Fruit fly (Drosophila melanogaster) whole organism, embryonic: ENCODE data around the gene CG14082.

ENCODE experiments used
- Atf6 ChIP-seq: fragments of 200-800 bp; sonication (Bioruptor generic); IDR thresholded peaks from 2 replicates; pipeline ENCODE4 v1.3.6; 2022; ENCODE audit warnings: missing biosample characterization, missing genetic modification characterization
- Awh ChIP-seq: fragments of 200-800 bp; sonication (Bioruptor generic); IDR thresholded peaks from 2 replicates; pipeline ENCODE4, ENCODE4 v1.3.6; 2022; ENCODE audit warnings: missing biosample characterization, missing genetic modification characterization
- BtbVII ChIP-seq: fragments of 200-800 bp; sonication (Bioruptor generic); optimal IDR thresholded peaks from 3 replicates; lab custom pipeline; 2017; ENCODE audit warnings: missing biosample characterization, mild to moderate bottlenecking, missing genetic modification characterization
- Bteb2 ChIP-seq: fragments of 200-800 bp; sonication (Bioruptor generic); optimal IDR thresholded peaks from 2 replicates; lab custom pipeline; 2016; ENCODE audit warnings: missing biosample characterization, missing genetic modification characterization
- CG10959 ChIP-seq: fragments of 200-800 bp; sonication (Bioruptor generic); IDR thresholded peaks from 2 replicates; pipeline ENCODE4 v1.3.6; 2022; ENCODE audit warnings: missing biosample characterization, missing genetic modification characterization
- CG13123 ChIP-seq: fragments of 200-800 bp; sonication (Bioruptor generic); optimal IDR thresholded peaks from 2 replicates; lab custom pipeline; 2016; ENCODE audit warnings: missing biosample characterization, missing genetic modification characterization
- CG15269 ChIP-seq: fragments of 200-800 bp; sonication (Bioruptor generic); optimal IDR thresholded peaks from 2 replicates; lab custom pipeline; 2018; ENCODE audit warnings: missing biosample characterization, mild to moderate bottlenecking, missing genetic modification characterization, moderate library complexity
- CG15479 ChIP-seq: fragments of 200-800 bp; sonication (Bioruptor generic); optimal IDR thresholded peaks from 3 replicates; lab custom pipeline; 2019; ENCODE audit warnings: missing biosample characterization, mild to moderate bottlenecking, missing genetic modification characterization, moderate library complexity
- CG16815 ChIP-seq: fragments of 200-800 bp; sonication (Bioruptor generic); optimal IDR thresholded peaks from 3 replicates; lab custom pipeline; 2017; ENCODE audit warnings: missing biosample characterization, mild to moderate bottlenecking, missing genetic modification characterization
- CG17328 ChIP-seq: fragments of 200-800 bp; sonication (Bioruptor generic); IDR thresholded peaks from 2 replicates; pipeline ENCODE4 v1.3.6; 2022; ENCODE audit warnings: missing biosample characterization, missing genetic modification characterization
- CG17359 ChIP-seq: fragments of 200-800 bp; sonication (Bioruptor generic); optimal IDR thresholded peaks from 3 replicates; lab custom pipeline; 2018; ENCODE audit warnings: missing biosample characterization, mild to moderate bottlenecking, missing genetic modification characterization, moderate library complexity
- CG2712 ChIP-seq: fragments of 200-800 bp; optimal IDR thresholded peaks from 3 replicates; lab custom pipeline; 2019; ENCODE audit warnings: missing biosample characterization, mild to moderate bottlenecking, missing genetic modification characterization, moderate library complexity
- CG3995 ChIP-seq: fragments of 200-800 bp; sonication (Bioruptor generic); optimal IDR thresholded peaks from 3 replicates; lab custom pipeline; 2016; ENCODE audit warnings: missing biosample characterization, missing genetic modification characterization
- CG4404 ChIP-seq: fragments of 200-800 bp; sonication (Bioruptor generic); IDR thresholded peaks from 2 replicates; pipeline ENCODE4 v1.3.6; 2022; ENCODE audit warnings: missing biosample characterization, missing genetic modification characterization
- CG4424 ChIP-seq: fragments of 200-800 bp; sonication (Bioruptor generic); optimal IDR thresholded peaks from 3 replicates; lab custom pipeline; 2016; ENCODE audit warnings: missing biosample characterization, missing genetic modification characterization
- CG4617 ChIP-seq: fragments of 200-800 bp; sonication (Bioruptor generic); optimal IDR thresholded peaks from 3 replicates; lab custom pipeline; 2016; ENCODE audit warnings: missing biosample characterization, missing genetic modification characterization, borderline replicate concordance
- CG6813 ChIP-seq: fragments of 200-800 bp; sonication (Bioruptor generic); optimal IDR thresholded peaks from 2 replicates; lab custom pipeline; 2017; ENCODE audit warnings: missing biosample characterization, missing genetic modification characterization, mild to moderate bottlenecking, moderate library complexity, missing genetic modification reagents
- CG8281 ChIP-seq: fragments of 200-800 bp; sonication (Bioruptor generic); optimal IDR thresholded peaks from 2 replicates; lab custom pipeline; 2018; ENCODE audit warnings: missing biosample characterization, mild to moderate bottlenecking, missing genetic modification characterization, moderate library complexity
- CG9797 ChIP-seq: fragments of 200-800 bp; sonication (Bioruptor generic); optimal IDR thresholded peaks from 3 replicates; lab custom pipeline; 2018; ENCODE audit warnings: missing biosample characterization, mild to moderate bottlenecking, missing genetic modification characterization
- CG9932 ChIP-seq: fragments of 200-800 bp; sonication (Bioruptor generic); IDR thresholded peaks from 2 replicates; pipeline ENCODE4 v1.3.6; 2022; ENCODE audit warnings: missing biosample characterization, missing genetic modification characterization
- Chrac-16 ChIP-seq: fragments of 200-800 bp; sonication (Bioruptor generic); optimal IDR thresholded peaks from 3 replicates; lab custom pipeline; 2016; ENCODE audit warnings: missing biosample characterization, missing genetic modification characterization
- D ChIP-seq, 2 experiments: fragments of 200-800 bp in 1 of 2; fragments of >200 bp in 1 of 2; sonication (Bioruptor generic) in 1 of 2; optimal IDR thresholded peaks; 2 replicates in 1 of 2; 3 replicates in 1 of 2; lab custom pipeline; 2017; ENCODE audit warnings: mild to moderate bottlenecking in 1 of 2, missing biosample characterization in 1 of 2, missing genetic modification characterization in 1 of 2, missing genetic modification reagents in 1 of 2
- Dek ChIP-seq: fragments of 200-800 bp; sonication (Bioruptor generic); optimal IDR thresholded peaks from 3 replicates; lab custom pipeline; 2019; ENCODE audit warnings: missing biosample characterization, mild to moderate bottlenecking, missing genetic modification characterization, moderate library complexity
- HHEX ChIP-seq: fragments of 200-800 bp; sonication (Bioruptor generic); optimal IDR thresholded peaks from 3 replicates; lab custom pipeline; 2017; ENCODE audit warnings: missing biosample characterization, mild to moderate bottlenecking, missing genetic modification characterization, missing genetic modification reagents
- HLH4C ChIP-seq: fragments of 200-800 bp; sonication (Bioruptor generic); IDR thresholded peaks from 3 replicates; pipeline ENCODE4 v1.3.6; 2022; ENCODE audit warnings: missing biosample characterization, missing genetic modification characterization; ENCODE audit not compliant: partially characterized antibody
- HLH54F ChIP-seq: fragments of 200-800 bp; sonication (Bioruptor generic); optimal IDR thresholded peaks from 3 replicates; lab custom pipeline; 2016; ENCODE audit warnings: missing biosample characterization, missing genetic modification characterization
- Hmr ChIP-seq: fragments of 200-800 bp; sonication (Bioruptor generic); optimal IDR thresholded peaks from 3 replicates; lab custom pipeline; 2017; ENCODE audit warnings: mild to moderate bottlenecking, missing biosample characterization, missing genetic modification reagents, missing genetic modification characterization
- Jarid2 ChIP-seq: fragments of 200-800 bp; sonication (Bioruptor generic); optimal IDR thresholded peaks from 3 replicates; lab custom pipeline; 2017; ENCODE audit warnings: mild to moderate bottlenecking, missing biosample characterization, missing genetic modification reagents, missing genetic modification characterization
- PHDP ChIP-seq: fragments of 200-800 bp; sonication (Bioruptor generic); optimal IDR thresholded peaks from 3 replicates; lab custom pipeline; 2018; ENCODE audit warnings: missing biosample characterization, mild to moderate bottlenecking, missing genetic modification characterization, moderate library complexity
- Ptx1 ChIP-seq: fragments of 200-800 bp; sonication (Bioruptor generic); IDR thresholded peaks from 2 replicates; pipeline ENCODE4 v1.3.6; 2022; ENCODE audit warnings: missing biosample characterization, missing genetic modification characterization
- Sox100B ChIP-seq: fragments of 200-800 bp; sonication (Bioruptor generic); optimal IDR thresholded peaks from 3 replicates; lab custom pipeline; 2018; ENCODE audit warnings: missing biosample characterization, mild to moderate bottlenecking, missing genetic modification characterization
- bowl ChIP-seq: fragments of 200-800 bp; sonication (Bioruptor generic); IDR thresholded peaks from 2 replicates; pipeline ENCODE4 v1.3.6; 2022; ENCODE audit warnings: missing biosample characterization, missing genetic modification characterization
- bsh ChIP-seq, 2 experiments: fragments of 200-800 bp; sonication (Bioruptor generic); optimal IDR thresholded peaks; 2 replicates each; lab custom pipeline; 2017 to 2018; ENCODE audit warnings: mild to moderate bottlenecking in 2 of 2, missing biosample characterization in 2 of 2, missing genetic modification characterization in 2 of 2, moderate library complexity in 1 of 2
- cas ChIP-seq: fragments of 200-800 bp; sonication (Bioruptor generic); IDR thresholded peaks from 2 replicates; pipeline ENCODE4 v1.3.6; 2022; ENCODE audit warnings: missing biosample characterization, missing genetic modification characterization
- dimm ChIP-seq: fragments of 200-800 bp; sonication (Bioruptor generic); IDR thresholded peaks from 2 replicates; pipeline ENCODE4 v1.3.6; 2022; ENCODE audit warnings: missing biosample characterization, missing genetic modification characterization
- eyg ChIP-seq: fragments of 200-800 bp; sonication (Bioruptor generic); optimal IDR thresholded peaks from 3 replicates; lab custom pipeline; 2016; ENCODE audit warnings: missing biosample characterization, missing genetic modification characterization
- fd96Cb ChIP-seq: fragments of 200-800 bp; sonication (Bioruptor generic); optimal IDR thresholded peaks from 2 replicates; lab custom pipeline; 2018; ENCODE audit warnings: missing biosample characterization, mild to moderate bottlenecking, missing genetic modification characterization, moderate library complexity
- gem ChIP-seq: fragments of 200-800 bp; sonication (Bioruptor generic); optimal IDR thresholded peaks from 2 replicates; lab custom pipeline; 2019; ENCODE audit warnings: missing biosample characterization, mild to moderate bottlenecking, missing genetic modification characterization, moderate library complexity
- jing ChIP-seq: fragments of 200-800 bp; sonication (Bioruptor generic); optimal IDR thresholded peaks from 2 replicates; lab custom pipeline; 2018; ENCODE audit warnings: missing biosample characterization, mild to moderate bottlenecking, missing genetic modification characterization
- maf-S ChIP-seq: fragments of 200-800 bp; sonication (Bioruptor generic); optimal IDR thresholded peaks from 2 replicates; lab custom pipeline; 2016; ENCODE audit warnings: missing biosample characterization, missing genetic modification characterization
- ro ChIP-seq: fragments of 200-800 bp; sonication (Bioruptor generic); IDR thresholded peaks from 2 replicates; pipeline ENCODE4 v1.3.6; 2022; ENCODE audit warnings: missing biosample characterization, missing genetic modification characterization
- row ChIP-seq: fragments of 200-800 bp; sonication (Bioruptor generic); IDR thresholded peaks from 3 replicates; pipeline ENCODE4 v1.3.6; 2022; ENCODE audit warnings: missing biosample characterization, missing genetic modification characterization
- sens ChIP-seq: fragments of 200-800 bp; sonication (Bioruptor generic); peaks from one replicate; lab custom pipeline; 2016; ENCODE audit warnings: missing biosample characterization, missing genetic modification characterization
- ssp ChIP-seq: fragments of 200-800 bp; sonication (Bioruptor generic); IDR thresholded peaks from 2 replicates; pipeline ENCODE4 v1.3.6; 2022; ENCODE audit warnings: missing biosample characterization, missing genetic modification characterization
- stwl ChIP-seq: fragments of 200-800 bp; sonication (Bioruptor generic); optimal IDR thresholded peaks from 3 replicates; lab custom pipeline; 2018; ENCODE audit warnings: missing biosample characterization, mild to moderate bottlenecking, missing genetic modification characterization, moderate library complexity
- tll ChIP-seq, 2 experiments: fragments of 200-800 bp in 1 of 2; fragments of >200 bp in 1 of 2; sonication (Bioruptor generic) in 1 of 2; optimal IDR thresholded peaks; 2 replicates each; lab custom pipeline; 2017 to 2019; ENCODE audit warnings: missing biosample characterization in 2 of 2, missing genetic modification characterization in 2 of 2, mild to moderate bottlenecking in 1 of 2, moderate library complexity in 1 of 2
- trh ChIP-seq: fragments of 200-800 bp; sonication (Bioruptor generic); optimal IDR thresholded peaks from 2 replicates; lab custom pipeline; 2016; ENCODE audit warnings: missing biosample characterization, missing genetic modification characterization
- unc-4 ChIP-seq: fragments of 200-800 bp; sonication (Bioruptor generic); IDR thresholded peaks from 2 replicates; pipeline ENCODE4 v1.3.6; 2022; ENCODE audit warnings: missing biosample characterization, missing genetic modification characterization; ENCODE audit not compliant: partially characterized antibody
- vvl ChIP-seq: fragments of 200-800 bp; sonication (Bioruptor generic); IDR thresholded peaks from 2 replicates; pipeline ENCODE4 v1.3.6; 2022; ENCODE audit warnings: missing biosample characterization, missing genetic modification characterization

The CG14082 gene

dm6 chr3L:19167668-19168354 is 29.0 kb upstream of the CG14082 start (continued):
- TF ChIP-seq CG8281 (no peak), eyg (GFP tag; lab: Kevin White, UChicago) (no peak), CG17328 (GFP tag; lab: Robert Waterston, UW) (no peak), Atf6 (GFP tag; lab: Robert Waterston, UW) (no peak), bowl (GFP tag; lab: Robert Waterston, UW) (no peak), stwl (tag; lab: Kevin White, UChicago) (no peak), Sox100B (GFP tag; lab: Kevin White, UChicago) (peak; percentile 45), maf-S (GFP tag; lab: Kevin White, UChicago) (no peak), Hmr (no peak), HLH4C (GFP tag; lab: Robert Waterston, UW) (no peak), gem (tag; lab: Kevin White, UChicago) (peak; percentile 78), HHEX (no peak), jing (GFP tag; lab: Kevin White, UChicago) (no peak), Jarid2 (GFP tag; lab: Kevin White, UChicago) (no peak), CG10959 (peak; percentile 30; the same call in 1 of the 2 replicates), tll (GFP tag; optimal IDR thresholded peaks at IDR 0.05; lab: Kevin White, UChicago) (peak in 1 of 2 experiments; percentile 49), CG3995 (GFP tag; lab: Kevin White, UChicago) (no peak), CG6813 (GFP tag; lab: Kevin White, UChicago) (peak; percentile 55), row (GFP tag; lab: Robert Waterston, UW) (peak; percentile 39; the same call in 1 of the 3 replicates), Dek (tag; lab: Kevin White, UChicago) (no peak), CG13123 (GFP tag; lab: Kevin White, UChicago) (no peak), dimm (GFP tag; lab: Robert Waterston, UW) (no peak), CG15269 (tag; lab: Kevin White, UChicago) (peak; percentile 21), CG9797 (GFP tag; lab: Kevin White, UChicago) (no peak), Awh (GFP tag; lab: Robert Waterston, UW) (no peak), ro (GFP tag; lab: Robert Waterston, UW) (no peak), Ptx1 (no peak), Chrac-16 (GFP tag; lab: Kevin White, UChicago) (peak; percentile 1), unc-4 (GFP tag; lab: Robert Waterston, UW) (no peak), vvl (GFP tag; lab: Robert Waterston, UW) (0 out of 2 replicates have a peak, but pooled peaks have one; percentile 9), ssp (no peak), Bteb2 (GFP tag; lab: Kevin White, UChicago) (no peak), bsh (GFP tag; optimal IDR thresholded peaks at IDR 0.05; lab: Kevin White, UChicago) (peak; percentile 47 to 67), cas (no peak), CG4424 (peak; percentile 51), CG4404 (peak; percentile 68), CG16815 (GFP tag; lab: Kevin White, UChicago) (peak; percentile 44), BtbVII (GFP tag; lab: Kevin White, UChicago) (peak; percentile 14), sens (GFP tag; lab: Kevin White, UChicago) (peak; percentile 70), D (optimal IDR thresholded peaks at IDR 0.05; lab: Kevin White, UChicago) (no peak), D (GFP tag; optimal IDR thresholded peaks at IDR 0.05; lab: Kevin White, UChicago) (peak; percentile 56), CG2712 (peak; percentile 78), trh (GFP tag; lab: Kevin White, UChicago) (no peak), CG4617 (GFP tag; lab: Kevin White, UChicago) (no peak), CG9932 (no peak), HLH54F (GFP tag; lab: Kevin White, UChicago) (no peak), fd96Cb (peak; percentile 41), CG17359 (no peak), CG15479 (GFP tag; lab: Kevin White, UChicago) (peak; percentile 81), PHDP (tag; lab: Kevin White, UChicago) (peak; percentile 34)
